Worm (Caenorhabditis elegans) whole organism, young adult: ENCODE data around the gene R02D1.2.
"Not testable (repeated sequence)": the region's sequence is repeated elsewhere in the genome, so short reads cannot be mapped to it uniquely, and the experiment has no call there.

Source experiments
- B0261.1 ChIP-seq: sonication (generic microtip); optimal IDR thresholded peaks from 2 replicates; lab custom pipeline; 2016; ENCODE audit warnings: mild to moderate bottlenecking, missing genetic modification characterization, moderate library complexity, missing compliant biosample characterization
- D2030.7 ChIP-seq: fragments of 200-800 bp; sonication (Bioruptor generic); IDR thresholded peaks from 2 replicates; pipeline ENCODE4 v1.3.6; 2022; ENCODE audit warnings: missing genetic modification reagents, missing genetic modification characterization, missing compliant biosample characterization
- F37B4.10 ChIP-seq: fragments of 200-800 bp; sonication (Bioruptor generic); IDR thresholded peaks from 2 replicates; pipeline ENCODE4 v1.3.6; 2022; ENCODE audit warnings: missing genetic modification characterization, missing compliant biosample characterization
- F49E8.2 ChIP-seq: sonication (generic microtip); optimal IDR thresholded peaks from 3 replicates; lab custom pipeline; 2017; ENCODE audit warnings: missing genetic modification characterization, mild to moderate bottlenecking, missing compliant biosample characterization, antibody characterized with exemption, moderate library complexity; ENCODE audit not compliant: insufficient read depth
- F55B11.4 ChIP-seq: sonication (generic microtip); optimal IDR thresholded peaks from 2 replicates; lab custom pipeline; 2016; ENCODE audit warnings: missing compliant biosample characterization, missing genetic modification characterization, borderline replicate concordance; ENCODE audit not compliant: insufficient read depth
- attf-5 ChIP-seq: fragments of 200-800 bp; sonication (Bioruptor generic); optimal IDR thresholded peaks from 2 replicates; lab custom pipeline; 2018; ENCODE audit warnings: mild to moderate bottlenecking, missing genetic modification characterization, missing compliant biosample characterization
- bed-2 ChIP-seq: fragments of 200-800 bp; sonication (Bioruptor generic); IDR thresholded peaks from 2 replicates; pipeline ENCODE4 v1.3.6; 2022; ENCODE audit warnings: missing genetic modification reagents, missing genetic modification characterization, missing compliant biosample characterization
- ceh-27 ChIP-seq: fragments of 200-800 bp; sonication (Bioruptor generic); optimal IDR thresholded peaks from 2 replicates; lab custom pipeline; 2018; ENCODE audit warnings: mild to moderate bottlenecking, missing genetic modification characterization, moderate library complexity, missing compliant biosample characterization
- ceh-58 ChIP-seq: fragments of 200-800 bp; sonication (Bioruptor generic); IDR thresholded peaks from 2 replicates; pipeline ENCODE4 v1.3.6; 2022; ENCODE audit warnings: missing genetic modification characterization, missing compliant biosample characterization
- ekl-4 ChIP-seq: fragments of 200-800 bp; sonication (Bioruptor generic); IDR thresholded peaks from 2 replicates; pipeline ENCODE4 v1.3.6; 2022; ENCODE audit warnings: missing genetic modification reagents, missing genetic modification characterization, missing compliant biosample characterization
- him-1 ChIP-seq: sonication (generic microtip); optimal IDR thresholded peaks from 2 replicates; lab custom pipeline; 2016; ENCODE audit warnings: missing genotype, missing genetic modification reagents, missing genetic modification characterization, missing compliant biosample characterization
- hmg-1.2 ChIP-seq: fragments of 200-800 bp; sonication (Bioruptor generic); IDR thresholded peaks from 2 replicates; pipeline ENCODE4 v1.3.6; 2022; ENCODE audit warnings: missing genetic modification reagents, missing genetic modification characterization, missing compliant biosample characterization
- let-526 ChIP-seq: fragments of 200-800 bp; sonication (Bioruptor generic); IDR thresholded peaks from 2 replicates; pipeline ENCODE4 v1.3.6; 2022; ENCODE audit warnings: missing genetic modification reagents, missing genetic modification characterization, missing compliant biosample characterization
- let-607 ChIP-seq, 2 experiments: fragments of 200-800 bp in 1 of 2; sonication (Bioruptor generic) in 1 of 2; sonication (generic microtip) in 1 of 2; optimal IDR thresholded peaks; 2 replicates each; lab custom pipeline; 2016 to 2018; ENCODE audit warnings: mild to moderate bottlenecking in 2 of 2, missing compliant biosample characterization in 2 of 2, missing genetic modification characterization in 2 of 2, moderate library complexity in 2 of 2, missing genotype in 1 of 2
- lin-26 ChIP-seq: fragments of 200-800 bp; sonication (Bioruptor generic); IDR thresholded peaks from 2 replicates; pipeline ENCODE4 v1.3.6; 2022; ENCODE audit warnings: missing genetic modification reagents, missing genetic modification characterization, missing compliant biosample characterization
- mxl-1 ChIP-seq: sonication (generic microtip); optimal IDR thresholded peaks from 2 replicates; lab custom pipeline; 2016; ENCODE audit warnings: missing genetic modification characterization, missing compliant biosample characterization
- nhr-27 ChIP-seq: fragments of 200-800 bp; sonication (Bioruptor generic); optimal IDR thresholded peaks from 2 replicates; lab custom pipeline; 2018; ENCODE audit warnings: mild to moderate bottlenecking, missing genetic modification characterization, moderate library complexity, missing compliant biosample characterization
- nhr-80 ChIP-seq: sonication (generic microtip); optimal IDR thresholded peaks from 2 replicates; lab custom pipeline; 2016; ENCODE audit warnings: missing genetic modification characterization, missing compliant biosample characterization
- nhr-90 ChIP-seq: sonication (generic microtip); optimal IDR thresholded peaks from 2 replicates; lab custom pipeline; 2016; ENCODE audit warnings: missing genotype, mild to moderate bottlenecking, missing genetic modification characterization, missing compliant biosample characterization
- repo-1 ChIP-seq: sonication (generic microtip); optimal IDR thresholded peaks from 2 replicates; lab custom pipeline; 2017; ENCODE audit warnings: mild to moderate bottlenecking, missing genetic modification characterization, missing compliant biosample characterization
- sdz-38 ChIP-seq: sonication (generic microtip); optimal IDR thresholded peaks from 2 replicates; lab custom pipeline; 2016; ENCODE audit warnings: missing genotype, missing genetic modification characterization, missing compliant biosample characterization
- sea-2 ChIP-seq: fragments of 200-800 bp; sonication (Bioruptor generic); IDR thresholded peaks from 2 replicates; pipeline ENCODE4 v1.3.6; 2022; ENCODE audit warnings: missing genetic modification characterization, missing compliant biosample characterization
- tlf-1 ChIP-seq: fragments of 200-800 bp; sonication (Bioruptor generic); optimal IDR thresholded peaks from 2 replicates; lab custom pipeline; 2018; ENCODE audit warnings: mild to moderate bottlenecking, missing genetic modification characterization, missing compliant biosample characterization
- unc-62 ChIP-seq: fragments of 150-350 bp; optimal IDR thresholded peaks from 2 replicates; lab custom pipeline; 2014; ENCODE audit warnings: missing biosample characterization, missing genetic modification reagents, missing genetic modification characterization
- xnd-1 ChIP-seq: sonication (generic microtip); optimal IDR thresholded peaks from 2 replicates; lab custom pipeline; 2016; ENCODE audit warnings: missing genotype, missing genetic modification reagents, missing genetic modification characterization, missing compliant biosample characterization
- ztf-18 ChIP-seq: sonication (generic microtip); optimal IDR thresholded peaks from 2 replicates; lab custom pipeline; 2016; ENCODE audit warnings: missing genotype, mild to moderate bottlenecking, missing genetic modification characterization, missing compliant biosample characterization
- ztf-22 ChIP-seq: fragments of 200-800 bp; sonication (Bioruptor generic); optimal IDR thresholded peaks from 2 replicates; lab custom pipeline; 2018; ENCODE audit warnings: mild to moderate bottlenecking, missing genetic modification characterization, moderate library complexity, missing compliant biosample characterization
- ztf-26 ChIP-seq: sonication (generic microtip); optimal IDR thresholded peaks from 2 replicates; lab custom pipeline; 2017; ENCODE audit warnings: missing genetic modification characterization, missing compliant biosample characterization
- ztf-6 ChIP-seq: fragments of 200-800 bp; sonication (Bioruptor generic); IDR thresholded peaks from 2 replicates; pipeline ENCODE4 v1.3.6; 2022; ENCODE audit warnings: missing genetic modification reagents, missing genetic modification characterization, missing compliant biosample characterization

Gene R02D1.2

DNA sequence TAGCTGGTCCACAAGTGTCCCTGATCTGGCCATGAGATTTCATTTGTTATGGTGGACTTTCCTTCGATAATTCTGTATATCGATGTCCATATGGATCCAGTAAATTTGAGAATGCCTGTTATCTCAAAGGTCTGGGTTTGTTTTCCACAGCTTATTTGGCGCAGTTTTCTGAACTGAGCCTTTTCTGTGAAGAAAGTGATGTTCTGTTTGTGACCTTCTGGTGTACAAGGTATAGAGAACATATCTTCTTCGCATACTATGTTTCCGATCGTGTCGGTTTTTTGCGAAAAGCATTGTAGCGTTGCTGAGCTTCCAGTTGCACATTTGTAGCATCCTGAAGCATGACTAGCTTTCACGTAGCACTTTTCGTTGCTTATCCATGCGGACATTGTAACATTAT, 19.8 kb downstream of the R02D1.2 start:
- no peak for TF ChIP-seq unc-62 (GFP tag; lab: Kevin White, UChicago)
- no peak for TF ChIP-seq repo-1 (tag; lab: Kevin White, UChicago)
- TF ChIP-seq attf-5 (GFP tag; lab: Kevin White, UChicago): no peak
- no peak for TF ChIP-seq F37B4.10 (GFP tag; lab: Robert Waterston, UW)
- TF ChIP-seq ztf-26 (tag; lab: Kevin White, UChicago): no peak
- TF ChIP-seq nhr-27 (tag; lab: Kevin White, UChicago): no peak
- TF ChIP-seq ekl-4 (GFP tag; lab: Robert Waterston, UW): no peak
- TF ChIP-seq ztf-6 (GFP tag; lab: Robert Waterston, UW): no peak

ce11 chrV:4299741-4300140, 22.9 kb downstream of the R02D1.2 start, which contains the start of gene ZC132.3:
Gene ZC132.3, minus strand, starts transcription at chrV:4299841.
- no peak for TF ChIP-seq ceh-27 (GFP tag; lab: Kevin White, UChicago)
- no peak for TF ChIP-seq sea-2
- TF ChIP-seq F55B11.4 (tag; lab: Kevin White, UChicago): no peak
- TF ChIP-seq bed-2 (GFP tag; lab: Robert Waterston, UW): no peak
- no peak for TF ChIP-seq sdz-38
- TF ChIP-seq F37B4.10 (GFP tag; lab: Robert Waterston, UW): no peak
- TF ChIP-seq let-607 (tag; optimal IDR thresholded peaks at IDR 0.05; lab: Kevin White, UChicago): no peak
- no peak for TF ChIP-seq B0261.1
- TF ChIP-seq mxl-1 (tag; lab: Kevin White, UChicago): no peak
- no peak for TF ChIP-seq lin-26
- TF ChIP-seq let-526 (GFP tag; lab: Robert Waterston, UW): no peak
- no peak for TF ChIP-seq tlf-1 (GFP tag; lab: Kevin White, UChicago)

DNA sequence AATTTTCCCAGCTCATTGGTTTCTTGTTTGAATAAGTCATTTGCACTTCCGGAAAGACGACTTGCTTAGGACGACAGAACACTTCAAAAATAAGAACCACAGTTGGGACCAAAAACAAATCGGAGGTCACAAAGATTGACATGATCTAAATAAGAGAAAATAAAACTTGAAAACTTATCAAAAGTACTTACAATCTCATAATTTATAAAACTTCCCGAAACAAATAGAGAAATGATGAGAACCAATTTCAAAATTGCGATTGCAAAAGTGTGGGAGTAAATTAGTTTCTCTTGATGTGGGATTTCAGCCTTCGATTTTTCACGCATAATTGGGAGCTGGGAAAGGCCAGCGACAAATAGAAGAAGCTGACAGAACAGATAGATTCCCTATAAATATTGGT, 24.0 kb downstream of the R02D1.2 start, which contains the start of gene ZC132.11:
TSS of gene ZC132.11 (minus strand) at position 101 of the 400 bp plus-strand sequence.
- TF ChIP-seq D2030.7 (GFP tag; lab: Robert Waterston, UW): no peak

DNA sequence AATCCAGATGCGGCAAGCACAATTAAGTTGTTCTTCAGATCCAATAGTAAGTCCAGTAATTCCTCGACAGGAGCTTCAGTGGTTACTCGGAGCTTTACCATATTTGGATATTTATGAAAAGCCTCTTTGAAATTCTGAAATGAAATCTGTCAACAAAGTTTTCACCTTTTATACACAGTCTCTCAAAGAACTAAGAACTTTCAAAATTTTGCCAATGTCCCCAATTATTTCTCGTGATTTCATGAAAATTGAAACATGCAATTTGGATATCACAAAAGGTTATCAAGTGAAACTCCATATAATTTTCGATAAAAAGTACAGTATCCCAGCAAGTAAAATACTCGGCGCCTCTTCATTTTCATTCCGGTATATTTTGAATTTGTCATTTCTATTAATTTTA, 26.7 kb downstream of the R02D1.2 start, which contains the start of gene F47D2.11:
TSS of gene F47D2.11 (minus strand) at position 101 of the 400 bp plus-strand sequence.
- TF ChIP-seq nhr-80: no peak
- no peak for TF ChIP-seq sdz-38
- no peak for TF ChIP-seq bed-2 (GFP tag; lab: Robert Waterston, UW)
- no peak for TF ChIP-seq hmg-1.2 (GFP tag; lab: Robert Waterston, UW)
- TF ChIP-seq, all 124 proteins: peak for 0

ce11 chrV:4293425-4293824, 29.2 kb downstream of the R02D1.2 start, which contains the start of gene srh-194:
Gene srh-194, minus strand, starts transcription at chrV:4293525.
- not testable (repeated sequence) for TF ChIP-seq F49E8.2 (tag; lab: Kevin White, UChicago); lin-26; ztf-18 (tag; lab: Kevin White, UChicago)

DNA sequence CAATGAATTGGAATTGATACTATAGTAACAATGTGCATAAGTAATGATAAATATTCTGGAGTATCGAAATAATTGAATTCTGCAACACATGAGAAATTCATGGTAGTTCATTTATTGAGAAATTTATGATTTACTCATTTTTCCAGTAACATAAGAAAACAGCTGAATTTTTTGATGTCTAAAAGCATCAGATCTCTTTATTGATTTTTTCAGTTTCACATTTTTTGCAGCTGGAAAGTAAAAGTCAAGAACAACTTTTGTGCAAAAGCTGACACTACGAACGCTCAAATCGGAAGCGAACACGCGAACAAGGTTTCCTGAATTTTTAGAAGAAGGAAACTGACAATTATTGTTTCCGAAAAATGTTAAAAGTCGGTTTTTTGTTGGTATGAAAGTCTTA, 32.5 kb downstream of the R02D1.2 start, which contains the start of gene srh-193:
TSS of gene srh-193 (minus strand) at position 101 of the 400 bp plus-strand sequence.
- not testable (repeated sequence) for TF ChIP-seq xnd-1 (tag; lab: Kevin White, UChicago); him-1 (tag; lab: Kevin White, UChicago); ceh-58 (GFP tag; lab: Robert Waterston, UW)

- TF ChIP-seq repo-1 (tag; lab: Kevin White, UChicago); nhr-90 (tag; lab: Kevin White, UChicago); ztf-22 (GFP tag; lab: Kevin White, UChicago): not testable (repeated sequence)
Observed at ce11 chrV:4284737-4285136, 37.9 kb downstream of the R02D1.2 start, which contains the start of gene srt-19. Gene srt-19, plus strand, starts transcription at chrV:4285037.
